Worm (Caenorhabditis elegans): ENCODE results near the gene C18D11.6.

ce11 chrIII:11856852-11857251 lies 46.5 kb downstream of the C18D11.6 start:
- TF ChIP-seq nhr-11 (tag; optimal IDR thresholded peaks at IDR 0.05) (no peak), aly-2 (tag; optimal IDR thresholded peaks at IDR 0.05) (no peak), lin-13 (GFP tag; optimal IDR thresholded peaks at IDR 0.05) (no peak), lsy-2 (tag; optimal IDR thresholded peaks at IDR 0.05) (no peak), unc-39 (tag; optimal IDR thresholded peaks at IDR 0.05) (no peak), skn-1 (tag; optimal IDR thresholded peaks at IDR 0.05) (no peak)

Data from whole organism, L2 larva.